Worm (Caenorhabditis elegans): ENCODE measurements around the gene nhr-150.

nhr-150 gene

ce11 chrV:15464402-15464801, 16.9 kb downstream of the nhr-150 start, which contains the start of gene rocf-1 (continued):
- no peak for TF ChIP-seq zfh-2 (GFP tag; conservative IDR thresholded peaks at IDR 0.05)

- TF ChIP-seq C06A6.2 (GFP tag; conservative IDR thresholded peaks at IDR 0.05) (no peak), sptf-2 (GFP tag; optimal IDR thresholded peaks at IDR 0.05) (no peak), ztf-3 (GFP tag; optimal IDR thresholded peaks at IDR 0.05) (no peak)
Observed at ce11 chrV:15459088-15459487, 22.2 kb downstream of the nhr-150 start, which contains the start of gene str-71. str-71 (minus strand) TSS chrV:15459188.

- TF ChIP-seq T26A5.8 (tag; optimal IDR thresholded peaks at IDR 0.05) (no peak), lin-35 (GFP tag; optimal IDR thresholded peaks at IDR 0.05) (no peak), B0261.1 (tag; optimal IDR thresholded peaks at IDR 0.05) (peak; percentile 67), F33H1.4 (GFP tag; IDR thresholded peaks at IDR 0.05) (peak; percentile 30; the same call in 1 of the 2 replicates), lin-26 (GFP tag; IDR thresholded peaks at IDR 0.05) (peak; percentile 93), tbx-9 (tag; optimal IDR thresholded peaks at IDR 0.05; ENCODE audit: borderline replicate concordance) (no peak), madf-10 (tag; optimal IDR thresholded peaks at IDR 0.05) (no peak), snpc-1.3 (tag; optimal IDR thresholded peaks at IDR 0.05; ENCODE audit: insufficient read depth) (no peak), ztf-3 (GFP tag; optimal IDR thresholded peaks at IDR 0.05) (no peak), him-1 (tag; optimal IDR thresholded peaks at IDR 0.05) (peak; percentile 57), hmg-20 (GFP tag; IDR thresholded peaks at IDR 0.05) (0 out of 2 replicates have a peak, but pooled peaks have one; percentile 20), hsf-1 (GFP tag; IDR thresholded peaks at IDR 0.05) (0 out of 2 replicates have a peak, but pooled peaks have one; percentile 51), lsl-1 (GFP tag; optimal IDR thresholded peaks at IDR 0.05) (peak; percentile 34), hmg-1.2 (GFP tag; IDR thresholded peaks at IDR 0.05) (peak; percentile 49), unc-130 (GFP tag; optimal IDR thresholded peaks at IDR 0.05) (no peak), F10E7.11 (tag; optimal IDR thresholded peaks at IDR 0.05) (no peak), rpc-1 (optimal IDR thresholded peaks at IDR 0.05) (peak; percentile 60), rpc-1 (tag; optimal IDR thresholded peaks at IDR 0.05) (peak; percentile 78), ZK185.1 (tag; optimal IDR thresholded peaks at IDR 0.05; ENCODE audit: poor library complexity, severe bottlenecking) (peak; percentile 43), ztf-28 (GFP tag; IDR thresholded peaks at IDR 0.05) (peak; percentile 44; the same call in 1 of the 2 replicates), Y53F4B.3 (GFP tag; IDR thresholded peaks at IDR 0.05) (0 out of 2 replicates have a peak, but pooled peaks have one; percentile 28), efl-1 (GFP tag; optimal IDR thresholded peaks at IDR 0.05) (no peak), die-1 (tag; optimal IDR thresholded peaks at IDR 0.05) (peak; percentile 48), somi-1 (GFP tag; optimal IDR thresholded peaks at IDR 0.05) (peak; percentile 2), madf-6 (GFP tag; IDR thresholded peaks at IDR 0.05) (peak; percentile 65), lin-54 (GFP tag; optimal IDR thresholded peaks at IDR 0.05) (peak; percentile 16), Y56A3A.18 (GFP tag; IDR thresholded peaks at IDR 0.05) (peak; percentile 69; the same call in 1 of the 2 replicates), chd-7 (tag; optimal IDR thresholded peaks at IDR 0.05) (no peak), rcor-1 (GFP tag; IDR thresholded peaks at IDR 0.05) (peak; percentile 55; the same call in 1 of the 2 replicates), sptf-2 (GFP tag; optimal IDR thresholded peaks at IDR 0.05) (no peak), tbp1 (GFP tag; optimal IDR thresholded peaks at IDR 0.05) (peak; percentile 86), B0035.1 (tag; optimal IDR thresholded peaks at IDR 0.05) (no peak), attf-5 (GFP tag; optimal IDR thresholded peaks at IDR 0.05) (peak; percentile 22), athp-1 (tag; optimal IDR thresholded peaks at IDR 0.05) (peak; percentile 17), Y53G8AR.9 (GFP tag; conservative IDR thresholded peaks at IDR 0.05) (no peak), lag-1 (GFP tag; IDR thresholded peaks at IDR 0.05) (0 out of 2 replicates have a peak, but pooled peaks have one; percentile 30), nhr-179 (tag; optimal IDR thresholded peaks at IDR 0.05) (no peak), fkh-3 (tag; optimal IDR thresholded peaks at IDR 0.05) (peak; percentile 32), rec-8 (tag; optimal IDR thresholded peaks at IDR 0.05) (peak in 1 of 2 experiments; percentile 67), ztf-18 (tag; optimal IDR thresholded peaks at IDR 0.05) (peak; percentile 31), nhr-90 (tag; optimal IDR thresholded peaks at IDR 0.05) (peak; percentile 23), mxl-1 (tag; optimal IDR thresholded peaks at IDR 0.05) (peak; percentile 10), mes-4 (tag; optimal IDR thresholded peaks at IDR 0.05) (peak; percentile 47)
Observed at ce11 chrV:15454322-15454721, 26.9 kb downstream of the nhr-150 start.

Measured in whole organism, young adult.